Worm (Caenorhabditis elegans): ENCODE measurements around the gene Y47D3A.31.

Y47D3A.31 gene

DNA sequence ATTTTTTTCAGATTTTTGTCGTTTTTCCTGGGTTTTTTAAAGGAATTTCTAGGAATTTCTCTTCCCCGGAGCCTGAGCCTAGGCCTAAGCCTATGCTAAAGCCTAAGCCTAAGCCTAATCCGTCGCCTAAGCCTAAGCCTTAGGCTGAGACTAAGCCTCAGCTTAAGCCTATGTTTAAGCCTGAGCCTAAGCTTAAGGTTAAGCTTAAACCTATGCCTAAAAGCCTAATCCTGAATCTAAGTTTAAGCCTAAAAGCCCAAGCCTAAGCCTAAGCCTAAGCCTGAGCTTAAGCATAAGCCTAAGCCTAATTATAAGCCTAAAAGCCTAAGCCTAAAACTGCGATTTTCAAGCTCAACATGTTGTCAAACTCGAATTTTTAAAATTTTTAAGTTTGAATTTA is 37.1 kb upstream of the Y47D3A.31 start:
- no peak for TF ChIP-seq R02D3.7 (tag; optimal IDR thresholded peaks at IDR 0.05)
- TF ChIP-seq C34F6.9 (tag; optimal IDR thresholded peaks at IDR 0.05) = no peak
- TF ChIP-seq ceh-82 (tag; optimal IDR thresholded peaks at IDR 0.05) = no peak
- TF ChIP-seq sma-3 (GFP tag; optimal IDR thresholded peaks at IDR 0.05) = no peak
- no peak for TF ChIP-seq unc-39 (tag; optimal IDR thresholded peaks at IDR 0.05)
- no peak for TF ChIP-seq nhr-23 (tag; optimal IDR thresholded peaks at IDR 0.05)
- no peak for TF ChIP-seq ama-1 (optimal IDR thresholded peaks at IDR 0.05)
- no peak for TF ChIP-seq fos-1 (tag; optimal IDR thresholded peaks at IDR 0.05)
- no peak for TF ChIP-seq lin-39 (tag; optimal IDR thresholded peaks at IDR 0.05)

DNA sequence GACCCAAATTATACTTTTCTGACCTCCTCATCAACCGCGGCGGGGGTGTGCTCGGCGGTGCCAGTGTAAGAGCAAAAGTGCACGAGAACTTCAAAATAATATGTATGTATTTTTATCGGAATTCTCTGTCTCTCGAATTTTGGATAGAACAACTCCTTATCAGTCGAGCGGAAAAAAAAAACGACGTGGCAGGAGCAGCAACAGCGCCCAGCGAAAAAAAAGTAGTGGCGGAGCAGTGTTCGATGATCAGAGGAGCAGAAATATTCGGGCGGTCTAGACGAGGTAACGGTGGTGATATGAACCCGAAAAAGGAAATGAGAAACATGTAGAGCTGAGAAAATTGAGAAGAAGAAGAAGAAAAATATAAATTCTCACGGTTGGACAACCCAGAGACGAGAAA is 36.3 kb upstream of the Y47D3A.31 start:
- TF ChIP-seq ztf-4 (tag; optimal IDR thresholded peaks at IDR 0.05) = no peak
- no peak for TF ChIP-seq lin-13 (GFP tag; optimal IDR thresholded peaks at IDR 0.05)
- TF ChIP-seq zag-1 (tag; optimal IDR thresholded peaks at IDR 0.05) = no peak
- no peak for TF ChIP-seq F13H6.1 (tag; optimal IDR thresholded peaks at IDR 0.05)
- no peak for TF ChIP-seq skn-1 (tag; optimal IDR thresholded peaks at IDR 0.05)
- peak; percentile 28 for TF ChIP-seq crh-2 (tag; optimal IDR thresholded peaks at IDR 0.05)
- TF ChIP-seq lin-11 (tag; optimal IDR thresholded peaks at IDR 0.05) = no peak
- TF ChIP-seq mbf-1 (tag; optimal IDR thresholded peaks at IDR 0.05) = no peak
- no peak for TF ChIP-seq ZK546.5 (tag; optimal IDR thresholded peaks at IDR 0.05)
- TF ChIP-seq unc-62 (GFP tag; optimal IDR thresholded peaks at IDR 0.05) = no peak
- TF ChIP-seq ztf-11 (tag; optimal IDR thresholded peaks at IDR 0.05) = no peak
- TF ChIP-seq fos-1 (tag; optimal IDR thresholded peaks at IDR 0.05) = peak; percentile 21
- no peak for TF ChIP-seq nhr-21 (tag; optimal IDR thresholded peaks at IDR 0.05)
- no peak for TF ChIP-seq elt-3 (tag; optimal IDR thresholded peaks at IDR 0.05)
- no peak for TF ChIP-seq egl-27 (tag; optimal IDR thresholded peaks at IDR 0.05)
- TF ChIP-seq aly-2 (tag; optimal IDR thresholded peaks at IDR 0.05) = no peak
- no peak for TF ChIP-seq lsy-2 (tag; optimal IDR thresholded peaks at IDR 0.05)

DNA sequence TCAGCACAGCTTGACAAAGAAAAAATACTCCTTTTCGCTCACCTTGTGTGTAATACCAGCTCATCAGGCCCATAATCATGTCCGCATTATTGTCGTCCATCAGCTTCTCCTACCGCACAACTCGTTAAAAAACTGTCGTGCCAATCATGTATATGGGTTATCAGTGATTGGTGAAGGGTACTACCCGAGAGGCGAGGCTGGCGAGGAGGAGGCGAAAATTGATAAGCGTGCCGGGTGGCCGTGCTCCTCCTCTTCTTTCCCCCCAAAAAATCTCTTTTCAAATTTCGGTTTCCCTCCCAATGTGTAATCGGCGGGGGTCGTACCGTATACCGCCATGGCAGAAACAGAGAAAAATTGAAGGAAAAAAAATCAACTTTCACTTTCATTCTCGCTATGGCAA is 31.1 kb upstream of the Y47D3A.31 start:
- TF ChIP-seq fos-1 (tag; optimal IDR thresholded peaks at IDR 0.05) (peak; percentile 14), nhr-11 (tag; optimal IDR thresholded peaks at IDR 0.05) (no peak), crh-2 (tag; optimal IDR thresholded peaks at IDR 0.05) (peak; percentile 6)

DNA sequence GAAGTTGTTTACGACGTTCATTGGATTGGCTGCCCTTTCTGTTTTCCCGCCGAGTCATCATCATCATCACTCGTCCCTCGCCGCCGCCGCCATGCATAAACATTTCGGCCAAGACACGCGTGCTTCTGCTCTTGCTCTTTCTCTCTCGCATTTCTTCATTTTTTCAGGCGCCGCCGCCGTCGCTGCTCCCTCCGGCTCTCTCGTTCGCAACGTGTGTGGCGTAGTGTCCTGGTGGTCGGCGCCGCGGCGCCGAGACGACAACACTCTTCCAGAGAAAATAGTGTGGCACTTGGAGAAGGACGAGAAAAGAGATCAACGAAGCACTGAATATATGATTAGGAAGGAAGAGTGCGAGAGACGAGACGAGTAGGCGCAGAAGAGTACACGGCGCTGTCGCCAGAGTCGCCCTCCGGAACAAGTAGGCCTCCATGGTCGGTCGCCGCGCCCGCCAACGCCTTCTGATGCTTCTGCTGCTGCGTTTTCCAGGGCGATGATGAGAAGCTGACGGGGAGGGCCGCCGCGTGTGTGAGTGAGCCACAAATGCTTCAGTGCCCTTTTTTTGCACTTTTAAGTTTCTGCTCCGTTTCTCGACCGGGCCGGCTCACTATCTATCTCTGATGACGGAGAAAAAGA is 28.6 kb upstream of the Y47D3A.31 start:
- TF ChIP-seq F13H6.1 (tag; optimal IDR thresholded peaks at IDR 0.05) (peak; percentile 82), lin-11 (tag; optimal IDR thresholded peaks at IDR 0.05) (peak; percentile 50), C34F6.9 (tag; optimal IDR thresholded peaks at IDR 0.05) (peak; percentile 67), fos-1 (tag; optimal IDR thresholded peaks at IDR 0.05) (peak; percentile 64), snpc-4 (tag; optimal IDR thresholded peaks at IDR 0.05) (no peak), sma-3 (GFP tag; optimal IDR thresholded peaks at IDR 0.05) (peak; percentile 40), sem-4 (tag; optimal IDR thresholded peaks at IDR 0.05) (peak; percentile 32), mdl-1 (tag; optimal IDR thresholded peaks at IDR 0.05) (peak in 1 of 2 experiments; percentile 71), sma-9 (GFP tag; optimal IDR thresholded peaks at IDR 0.05) (peak; percentile 58), sma-9 (tag; optimal IDR thresholded peaks at IDR 0.05) (no peak), skn-1 (tag; optimal IDR thresholded peaks at IDR 0.05) (no peak), zag-1 (tag; optimal IDR thresholded peaks at IDR 0.05) (peak; percentile 89), Y55F3AM.14 (GFP tag; optimal IDR thresholded peaks at IDR 0.05) (peak; percentile 40), unc-39 (tag; optimal IDR thresholded peaks at IDR 0.05) (no peak), crh-2 (tag; optimal IDR thresholded peaks at IDR 0.05) (peak; percentile 80), lsy-2 (tag; optimal IDR thresholded peaks at IDR 0.05) (peak in 1 of 2 experiments; percentile 50), lin-13 (GFP tag; optimal IDR thresholded peaks at IDR 0.05) (peak; percentile 32), aly-2 (tag; optimal IDR thresholded peaks at IDR 0.05) (no peak), nhr-25 (tag; optimal IDR thresholded peaks at IDR 0.05) (no peak), nhr-11 (tag; optimal IDR thresholded peaks at IDR 0.05) (no peak), unc-55 (GFP tag; optimal IDR thresholded peaks at IDR 0.05) (peak; percentile 66)

DNA sequence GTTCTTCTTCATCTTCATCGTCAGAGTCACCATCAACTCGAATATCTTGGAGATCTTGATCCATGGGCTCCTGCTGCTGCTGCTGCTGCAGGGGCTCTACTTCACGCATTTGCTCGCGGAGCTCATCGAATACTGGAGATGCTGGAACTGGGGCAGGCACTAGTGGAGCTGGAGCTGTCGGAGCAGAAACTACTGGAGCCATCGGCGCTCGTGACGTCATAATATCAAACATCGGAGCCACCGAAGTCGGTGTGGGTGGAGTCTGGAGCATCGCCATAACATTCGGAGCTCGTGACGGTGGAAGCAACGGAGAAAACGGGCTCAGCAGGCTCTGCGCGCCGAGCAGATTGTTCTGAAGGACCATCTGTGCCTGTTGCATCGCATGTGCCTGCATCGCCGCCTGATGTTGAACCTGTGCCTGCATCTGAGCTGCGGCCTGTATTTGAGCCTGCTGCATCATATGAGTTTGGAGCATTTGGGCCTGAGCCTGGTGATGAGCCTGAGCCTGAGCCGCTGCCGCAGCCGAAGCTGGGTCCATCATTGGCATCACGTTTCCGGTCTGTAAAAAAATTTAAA is 18.7 kb upstream of the Y47D3A.31 start:
- TF ChIP-seq dmd-4 (tag; optimal IDR thresholded peaks at IDR 0.05) (no peak), blmp-1 (tag; optimal IDR thresholded peaks at IDR 0.05; ENCODE audit: insufficient read depth) (no peak), fos-1 (tag; optimal IDR thresholded peaks at IDR 0.05) (no peak), ztf-11 (tag; optimal IDR thresholded peaks at IDR 0.05) (no peak), ama-1 (optimal IDR thresholded peaks at IDR 0.05) (no peak), skn-1 (tag; optimal IDR thresholded peaks at IDR 0.05) (no peak), F13H6.1 (tag; optimal IDR thresholded peaks at IDR 0.05) (no peak)
